Fruit fly (Drosophila melanogaster): Measurements from ENCODE around the gene CaMKI.

DNA sequence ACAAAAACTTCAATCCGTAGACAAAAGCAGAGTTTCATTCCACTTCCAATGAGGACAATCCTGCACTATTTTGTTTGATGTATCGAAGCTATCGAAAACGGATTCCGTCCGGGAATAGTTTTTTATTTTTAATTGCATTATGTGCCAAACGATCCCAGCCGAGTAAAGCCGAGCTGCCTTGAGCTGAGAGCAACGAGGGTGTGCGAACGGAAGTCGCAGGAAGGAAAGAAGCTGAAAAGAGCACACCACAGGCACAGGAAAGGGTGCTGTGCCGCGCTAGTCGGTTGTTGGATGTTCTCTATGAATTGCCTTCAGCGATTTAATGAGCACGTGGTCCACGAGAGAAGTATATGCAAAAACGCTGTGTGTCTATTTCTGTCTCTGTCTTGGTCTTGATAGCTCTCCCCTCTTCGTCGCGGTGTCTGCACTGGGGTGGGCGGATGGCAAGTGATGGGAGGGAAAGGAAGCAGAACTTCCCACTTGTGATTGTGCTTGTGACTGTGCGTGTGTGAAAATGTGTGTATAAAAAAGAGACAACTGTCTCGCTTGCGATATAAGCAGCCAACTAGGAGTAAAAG, 57.3 kb downstream of the CaMKI start:
- no peak for TF ChIP-seq Gug (GFP tag; IDR thresholded peaks at IDR 0.05)
- TF ChIP-seq salr (GFP tag; optimal IDR thresholded peaks at IDR 0.05): no peak
- TF ChIP-seq CG8119 (GFP tag; IDR thresholded peaks at IDR 0.05): no peak
- no peak for TF ChIP-seq Sox15 (GFP tag; optimal IDR thresholded peaks at IDR 0.05)

All from whole organism, prepupa.